Worm (Caenorhabditis elegans): ENCODE measurements around the gene epg-5.
A peak's percentile ranks its signal among the peaks of the same experiment; 100 is the strongest.

The epg-5 gene

ce11 chrII:6614500-6614899 lies 5.3 kb upstream of the epg-5 start:
- TF ChIP-seq daf-12 (tag; optimal IDR thresholded peaks at IDR 0.05) (no peak), elt-2 (tag; optimal IDR thresholded peaks at IDR 0.05) (peak; percentile 72), pqm-1 (tag; optimal IDR thresholded peaks at IDR 0.05) (peak; percentile 23)

- TF ChIP-seq fos-1 (tag; optimal IDR thresholded peaks at IDR 0.05), result no peak
- TF ChIP-seq ztf-4 (tag; optimal IDR thresholded peaks at IDR 0.05), result no peak
- no peak for TF ChIP-seq nhr-12 (tag; optimal IDR thresholded peaks at IDR 0.05)
- TF ChIP-seq pqm-1 (tag; optimal IDR thresholded peaks at IDR 0.05), result peak; percentile 67
- TF ChIP-seq unc-62 (GFP tag; optimal IDR thresholded peaks at IDR 0.05), result no peak
- no peak for TF ChIP-seq fkh-10 (GFP tag; optimal IDR thresholded peaks at IDR 0.05)
- peak; percentile 84 for TF ChIP-seq elt-2 (tag; optimal IDR thresholded peaks at IDR 0.05)
- peak; percentile 30 for TF ChIP-seq mdl-1 (tag; optimal IDR thresholded peaks at IDR 0.05)
- TF ChIP-seq eor-1 (tag; optimal IDR thresholded peaks at IDR 0.05), result no peak
- TF ChIP-seq unc-39 (tag; optimal IDR thresholded peaks at IDR 0.05), result no peak
- no peak for TF ChIP-seq egl-27 (tag; optimal IDR thresholded peaks at IDR 0.05)
- no peak for TF ChIP-seq daf-12 (tag; optimal IDR thresholded peaks at IDR 0.05)
- TF ChIP-seq ceh-16 (tag; optimal IDR thresholded peaks at IDR 0.05), result no peak
- peak; percentile 24 for TF ChIP-seq pha-4 (tag; optimal IDR thresholded peaks at IDR 0.05)
These were observed 3.4 kb upstream of the epg-5 start for ce11 chrII:6612544-6612943.

- no peak for TF ChIP-seq hmg-11 (tag; optimal IDR thresholded peaks at IDR 0.05)
- no peak for TF ChIP-seq elt-2 (tag; optimal IDR thresholded peaks at IDR 0.05)
- no peak for TF ChIP-seq daf-12 (tag; optimal IDR thresholded peaks at IDR 0.05)
- no peak for TF ChIP-seq nfya-1 (tag; optimal IDR thresholded peaks at IDR 0.05; ENCODE audit: insufficient read depth)
- no peak for TF ChIP-seq mdl-1 (tag; optimal IDR thresholded peaks at IDR 0.05)
- TF ChIP-seq nhr-67 (tag; optimal IDR thresholded peaks at IDR 0.05), result no peak
- no peak for TF ChIP-seq snpc-4 (tag; optimal IDR thresholded peaks at IDR 0.05)
- TF ChIP-seq nhr-76 (tag; optimal IDR thresholded peaks at IDR 0.05), result no peak
- no peak for TF ChIP-seq ZK546.5 (tag; optimal IDR thresholded peaks at IDR 0.05)
- no peak for TF ChIP-seq nhr-11 (tag; optimal IDR thresholded peaks at IDR 0.05)
- TF ChIP-seq nhr-77 (tag; optimal IDR thresholded peaks at IDR 0.05), result no peak
- no peak for TF ChIP-seq ztf-4 (tag; optimal IDR thresholded peaks at IDR 0.05)
- no peak for TF ChIP-seq skn-1 (tag; optimal IDR thresholded peaks at IDR 0.05)
- no peak for TF ChIP-seq ceh-9 (tag; optimal IDR thresholded peaks at IDR 0.05)
- no peak for TF ChIP-seq egl-5 (tag; optimal IDR thresholded peaks at IDR 0.05)
- TF ChIP-seq egl-27 (tag; optimal IDR thresholded peaks at IDR 0.05), result no peak
- TF ChIP-seq lin-15B (tag; optimal IDR thresholded peaks at IDR 0.05), result no peak
- TF ChIP-seq eor-1 (tag; optimal IDR thresholded peaks at IDR 0.05), result no peak
These were observed 1.1 kb upstream of the epg-5 start for ce11 chrII:6610262-6610661.

ce11 chrII:6608626-6609025 lies 539 bp downstream of the epg-5 start:
- TF ChIP-seq nhr-28 (tag; optimal IDR thresholded peaks at IDR 0.05) (no peak), ztf-4 (tag; optimal IDR thresholded peaks at IDR 0.05) (no peak), nhr-12 (tag; optimal IDR thresholded peaks at IDR 0.05) (no peak), ama-1 (optimal IDR thresholded peaks at IDR 0.05) (no peak), lin-39 (tag; optimal IDR thresholded peaks at IDR 0.05) (no peak), aly-2 (tag; optimal IDR thresholded peaks at IDR 0.05) (no peak), ZK546.5 (tag; optimal IDR thresholded peaks at IDR 0.05) (no peak), snpc-4 (tag; optimal IDR thresholded peaks at IDR 0.05) (no peak), ceh-82 (tag; optimal IDR thresholded peaks at IDR 0.05) (no peak)

ce11 chrII:6600973-6601372 lies 8.2 kb downstream of the epg-5 start, which contains the start of gene vps-33.2:
Gene vps-33.2 (plus strand): TSS chrII:6601216.
- TF ChIP-seq nhr-77 (tag; optimal IDR thresholded peaks at IDR 0.05) (no peak), nhr-12 (tag; optimal IDR thresholded peaks at IDR 0.05) (no peak), nhr-76 (tag; optimal IDR thresholded peaks at IDR 0.05) (no peak), jun-1 (tag; optimal IDR thresholded peaks at IDR 0.05) (no peak), pha-4 (tag; optimal IDR thresholded peaks at IDR 0.05) (no peak), tbx-2 (tag; optimal IDR thresholded peaks at IDR 0.05) (no peak), nhr-237 (tag; optimal IDR thresholded peaks at IDR 0.05) (no peak), snpc-4 (tag; optimal IDR thresholded peaks at IDR 0.05) (no peak), fkh-2 (tag; optimal IDR thresholded peaks at IDR 0.05) (no peak), skn-1 (tag; optimal IDR thresholded peaks at IDR 0.05) (no peak), sea-2 (GFP tag; optimal IDR thresholded peaks at IDR 0.05) (no peak), nhr-25 (tag; optimal IDR thresholded peaks at IDR 0.05) (peak; percentile 3), pqm-1 (tag; optimal IDR thresholded peaks at IDR 0.05) (no peak), aly-2 (tag; optimal IDR thresholded peaks at IDR 0.05) (no peak), elt-2 (tag; optimal IDR thresholded peaks at IDR 0.05) (peak; percentile 19), nfya-1 (tag; optimal IDR thresholded peaks at IDR 0.05; ENCODE audit: insufficient read depth) (peak; percentile 54), lin-39 (tag; optimal IDR thresholded peaks at IDR 0.05) (peak; percentile 24), unc-39 (tag; optimal IDR thresholded peaks at IDR 0.05) (no peak), ceh-16 (tag; optimal IDR thresholded peaks at IDR 0.05) (no peak), R02D3.7 (tag; optimal IDR thresholded peaks at IDR 0.05) (no peak), nhr-67 (tag; optimal IDR thresholded peaks at IDR 0.05) (no peak), nhr-43 (tag; optimal IDR thresholded peaks at IDR 0.05; ENCODE audit: poor library complexity, severe bottlenecking) (no peak), nhr-11 (tag; optimal IDR thresholded peaks at IDR 0.05) (no peak), fkh-10 (GFP tag; optimal IDR thresholded peaks at IDR 0.05) (no peak), ceh-28 (tag; optimal IDR thresholded peaks at IDR 0.05) (no peak), nhr-23 (tag; optimal IDR thresholded peaks at IDR 0.05) (peak; percentile 9), lsy-12 (tag; optimal IDR thresholded peaks at IDR 0.05) (peak; percentile 33), ztf-4 (tag; optimal IDR thresholded peaks at IDR 0.05) (no peak), ceh-9 (tag; optimal IDR thresholded peaks at IDR 0.05) (no peak), zag-1 (tag; optimal IDR thresholded peaks at IDR 0.05) (no peak), unc-62 (GFP tag; optimal IDR thresholded peaks at IDR 0.05) (no peak), daf-12 (tag; optimal IDR thresholded peaks at IDR 0.05) (no peak), ZK546.5 (tag; optimal IDR thresholded peaks at IDR 0.05) (no peak)
